Fruit fly (Drosophila melanogaster): ENCODE data around the gene RabGGTa.

dm6 chr3R:5120461-5121214, 7.2 kb upstream of the RabGGTa start:
- TF ChIP-seq HLH106 (tag; optimal IDR thresholded peaks at IDR 0.05), result peak; percentile 23
- TF ChIP-seq rgr (GFP tag; optimal IDR thresholded peaks at IDR 0.05), result peak; percentile 4
- no peak for TF ChIP-seq Dfd (GFP tag; optimal IDR thresholded peaks at IDR 0.05)
- TF ChIP-seq psq (GFP tag; optimal IDR thresholded peaks at IDR 0.05), result no peak
- TF ChIP-seq ey (GFP tag; optimal IDR thresholded peaks at IDR 0.05), result peak; percentile 36
- TF ChIP-seq tai (GFP tag; optimal IDR thresholded peaks at IDR 0.05), result no peak
- no peak for TF ChIP-seq Hr83 (GFP tag; optimal IDR thresholded peaks at IDR 0.05; ENCODE audit: poor library complexity, severe bottlenecking)
- TF ChIP-seq dmrt93B (GFP tag; optimal IDR thresholded peaks at IDR 0.05), result no peak
- TF ChIP-seq N (GFP tag; optimal IDR thresholded peaks at IDR 0.05), result peak; percentile 6
- no peak for TF ChIP-seq OdsH (GFP tag; optimal IDR thresholded peaks at IDR 0.05)

Measured in whole organism, wandering third instar larva.